Worm (Caenorhabditis elegans) whole organism, midembryonic: ENCODE data around the gene tsp-2.

Experiments used
- cog-1 ChIP-seq: sonication (generic microtip); optimal IDR thresholded peaks from 2 replicates; lab custom pipeline; 2016; ENCODE audit warnings: missing genetic modification characterization, missing compliant biosample characterization
- flt-1 ChIP-seq: fragments of 200-800 bp; sonication (Bioruptor generic); IDR thresholded peaks from 2 replicates; pipeline ENCODE4 v1.3.6; 2022; ENCODE audit warnings: missing genetic modification characterization, missing compliant biosample characterization
- klf-2 ChIP-seq: fragments of 200-800 bp; sonication (Bioruptor generic); conservative IDR thresholded peaks from 2 replicates; pipeline ENCODE4 v1.3.6; 2022; ENCODE audit warnings: missing genetic modification reagents, missing genetic modification characterization, missing compliant biosample characterization
- ref-1 ChIP-seq: fragments of 200-800 bp; sonication (Bioruptor generic); conservative IDR thresholded peaks from 2 replicates; pipeline ENCODE4 v1.3.6; 2022; ENCODE audit warnings: missing genetic modification reagents, missing genetic modification characterization, missing compliant biosample characterization
- tab-1 ChIP-seq: fragments of 200-800 bp; sonication (Bioruptor generic); IDR thresholded peaks from 2 replicates; pipeline ENCODE4 v1.3.6; 2022; ENCODE audit warnings: missing genetic modification characterization, missing compliant biosample characterization
- ztf-29 ChIP-seq: fragments of 200-800 bp; sonication (Bioruptor generic); IDR thresholded peaks from 2 replicates; pipeline ENCODE4 v1.3.6; 2022; ENCODE audit warnings: missing genetic modification reagents, missing genetic modification characterization, missing compliant biosample characterization

- TF ChIP-seq ref-1 (GFP tag; lab: Robert Waterston, UW) (no peak), klf-2 (no peak), cog-1 (tag; lab: Kevin White, UChicago) (no peak), flt-1 (peak; percentile 63), tab-1 (no peak), ztf-29 (GFP tag; lab: Robert Waterston, UW) (no peak)
These were observed 10.2 kb downstream of the tsp-2 start, which contains the start of gene fbxl-1 for ce11 chrIII:8227511-8227910.
